Fruit fly (Drosophila melanogaster): ENCODE measurements around the gene CG11590.

Gene CG11590

dm6 chrX:14215834-14216233 is 15.9 kb downstream of the CG11590 start (continued):
- TF ChIP-seq CG6163 (GFP tag; IDR thresholded peaks at IDR 0.05), result peak; percentile 36; the same call in 1 of the 3 replicates
- no peak for TF ChIP-seq Lpt (GFP tag; optimal IDR thresholded peaks at IDR 0.05)
- no peak for TF ChIP-seq CG8632 (GFP tag; optimal IDR thresholded peaks at IDR 0.05)
- no peak for TF ChIP-seq achi (GFP tag; optimal IDR thresholded peaks at IDR 0.05)
- TF ChIP-seq CG11902 (GFP tag; optimal IDR thresholded peaks at IDR 0.05), result no peak
- TF ChIP-seq Hr39 (GFP tag; optimal IDR thresholded peaks at IDR 0.05), result peak; percentile 25
- no peak for TF ChIP-seq CG6854 (GFP tag; optimal IDR thresholded peaks at IDR 0.05)
- peak; percentile 17 for TF ChIP-seq topi (GFP tag; optimal IDR thresholded peaks at IDR 0.05)
- TF ChIP-seq acj6 (GFP tag; optimal IDR thresholded peaks at IDR 0.05), result no peak
- TF ChIP-seq CG6808 (GFP tag; optimal IDR thresholded peaks at IDR 0.05), result no peak
- no peak; the same call in 2 of the 3 replicates for TF ChIP-seq eg (GFP tag; IDR thresholded peaks at IDR 0.05)
- TF ChIP-seq CG3919 (GFP tag; optimal IDR thresholded peaks at IDR 0.05), result no peak
- peak; percentile 66 for TF ChIP-seq Eip78C (GFP tag)
- TF ChIP-seq CG34406 (GFP tag; optimal IDR thresholded peaks at IDR 0.05), result no peak
- TF ChIP-seq CG4318 (GFP tag; optimal IDR thresholded peaks at IDR 0.05), result no peak
- TF ChIP-seq CG9139 (GFP tag; optimal IDR thresholded peaks at IDR 0.05), result no peak
- TF ChIP-seq CG10669 (GFP tag; optimal IDR thresholded peaks at IDR 0.05), result no peak
- no peak for TF ChIP-seq CG11294 (GFP tag; IDR thresholded peaks at IDR 0.05)
- no peak for TF ChIP-seq CG1621 (tag; optimal IDR thresholded peaks at IDR 0.05)
- no peak for TF ChIP-seq dac (GFP tag; optimal IDR thresholded peaks at IDR 0.05)
- TF ChIP-seq CG6792 (GFP tag; optimal IDR thresholded peaks at IDR 0.05), result no peak
- TF ChIP-seq CG8119 (GFP tag; IDR thresholded peaks at IDR 0.05), result no peak
- peak; percentile 42 for TF ChIP-seq fkh (GFP tag; optimal IDR thresholded peaks at IDR 0.05)
- TF ChIP-seq lz (GFP tag; optimal IDR thresholded peaks at IDR 0.05), result peak; percentile 14
- no peak for TF ChIP-seq CG8319 (GFP tag; optimal IDR thresholded peaks at IDR 0.05)
- no peak for TF ChIP-seq OdsH (GFP tag; optimal IDR thresholded peaks at IDR 0.05)
- TF ChIP-seq CG11762 (GFP tag; optimal IDR thresholded peaks at IDR 0.05; ENCODE audit: insufficient read depth), result no peak
- TF ChIP-seq fd85E (GFP tag; optimal IDR thresholded peaks at IDR 0.05), result no peak
- TF ChIP-seq Sox14 (GFP tag; optimal IDR thresholded peaks at IDR 0.05), result no peak
- peak; percentile 38 for TF ChIP-seq Met (GFP tag; optimal IDR thresholded peaks at IDR 0.05)
- TF ChIP-seq Sox15 (GFP tag; optimal IDR thresholded peaks at IDR 0.05), result no peak

DNA sequence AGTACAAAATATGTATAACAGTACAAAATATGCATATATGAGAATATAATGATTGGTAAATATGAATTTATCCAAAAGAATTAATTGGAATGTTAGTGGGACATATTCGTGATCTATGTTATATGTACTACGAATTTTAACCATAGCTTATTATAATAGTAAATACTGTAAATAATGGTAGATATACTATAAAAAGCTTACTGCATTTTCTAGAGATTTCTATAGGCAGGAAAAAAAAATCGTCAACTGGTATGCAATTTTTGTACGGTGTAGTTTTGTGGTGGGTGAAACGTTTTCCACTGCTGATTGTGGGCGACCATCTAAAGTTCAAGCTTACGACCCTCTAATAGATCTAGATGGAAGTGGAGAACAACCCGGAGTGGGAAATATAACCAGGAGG is 16.9 kb downstream of the CG11590 start:
- TF ChIP-seq CG10631 (GFP tag; optimal IDR thresholded peaks at IDR 0.05) (peak; percentile 23), CG15336 (GFP tag; IDR thresholded peaks at IDR 0.05) (no peak), topi (GFP tag; optimal IDR thresholded peaks at IDR 0.05) (no peak), Hr4 (GFP tag; optimal IDR thresholded peaks at IDR 0.05) (no peak), CG10669 (GFP tag; optimal IDR thresholded peaks at IDR 0.05) (no peak), svp (GFP tag) (peak; percentile 61), Eip78C (GFP tag) (peak; percentile 74), CG32006 (GFP tag; optimal IDR thresholded peaks at IDR 0.05) (peak; percentile 43)

DNA sequence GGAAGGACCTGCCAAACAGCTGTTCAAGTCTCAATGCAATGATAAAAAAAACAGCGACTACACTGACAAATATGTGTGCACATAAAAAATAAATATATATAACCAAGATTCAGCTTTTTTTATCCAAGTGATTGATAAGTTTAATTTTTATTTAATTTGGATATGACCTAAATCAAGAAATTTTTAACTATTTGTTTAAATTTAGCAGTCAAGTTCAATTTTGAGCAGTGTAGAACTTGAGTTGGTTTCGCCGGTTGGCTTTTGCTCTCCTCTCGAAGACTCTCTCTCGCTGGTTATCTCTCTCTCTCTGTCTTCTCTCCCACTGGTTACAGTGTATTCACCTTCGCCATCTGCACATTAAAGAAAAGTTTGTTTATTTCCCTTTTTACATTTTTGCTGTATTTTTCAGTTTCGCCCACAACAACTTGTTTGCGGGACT is 18.1 kb downstream of the CG11590 start:
- peak; percentile 94 for TF ChIP-seq Sox15 (GFP tag; optimal IDR thresholded peaks at IDR 0.05)
- TF ChIP-seq Eip78C (GFP tag), result peak; percentile 99
- peak; percentile 96 for TF ChIP-seq CG10669 (GFP tag; optimal IDR thresholded peaks at IDR 0.05)
- peak; percentile 97 for TF ChIP-seq cyc (GFP tag; optimal IDR thresholded peaks at IDR 0.05)
- TF ChIP-seq topi (GFP tag; optimal IDR thresholded peaks at IDR 0.05), result peak; percentile 98
- TF ChIP-seq CG31627 (GFP tag; optimal IDR thresholded peaks at IDR 0.05), result peak; percentile 95
- peak; percentile 87 for TF ChIP-seq Eip93F (GFP tag; optimal IDR thresholded peaks at IDR 0.05)
- TF ChIP-seq Sox102F (GFP tag; optimal IDR thresholded peaks at IDR 0.05), result peak; percentile 93
- peak; percentile 96 for TF ChIP-seq CG7368 (GFP tag; optimal IDR thresholded peaks at IDR 0.05)
- peak; percentile 95 for TF ChIP-seq CG8319 (GFP tag; optimal IDR thresholded peaks at IDR 0.05)
- TF ChIP-seq Sox14 (GFP tag; optimal IDR thresholded peaks at IDR 0.05), result peak; percentile 95
- peak; percentile 44 for TF ChIP-seq fkh (GFP tag; optimal IDR thresholded peaks at IDR 0.05)
- peak; percentile 90 for TF ChIP-seq CG16779 (tag; optimal IDR thresholded peaks at IDR 0.05)
- TF ChIP-seq Hr38 (GFP tag; optimal IDR thresholded peaks at IDR 0.05), result no peak
- peak; percentile 98 for TF ChIP-seq Met (GFP tag; optimal IDR thresholded peaks at IDR 0.05)
- peak; percentile 97 for TF ChIP-seq CG34406 (GFP tag; optimal IDR thresholded peaks at IDR 0.05)
- TF ChIP-seq CG1621 (tag; optimal IDR thresholded peaks at IDR 0.05), result peak; percentile 94
- peak; percentile 98 for TF ChIP-seq Eip75B (GFP tag; optimal IDR thresholded peaks at IDR 0.05)
- peak; percentile 97 for TF ChIP-seq Smox (GFP tag; optimal IDR thresholded peaks at IDR 0.05)
- peak; percentile 93 for TF ChIP-seq fd59A (GFP tag; optimal IDR thresholded peaks at IDR 0.05)
- TF ChIP-seq CG10631 (GFP tag; optimal IDR thresholded peaks at IDR 0.05), result peak; percentile 97
- peak; percentile 97 for TF ChIP-seq CG6854 (GFP tag; optimal IDR thresholded peaks at IDR 0.05)
- peak; percentile 97 for TF ChIP-seq CG6808 (GFP tag; optimal IDR thresholded peaks at IDR 0.05)
- peak; percentile 97 for TF ChIP-seq dsx (GFP tag; optimal IDR thresholded peaks at IDR 0.05; ENCODE audit: poor library complexity, severe bottlenecking)
- TF ChIP-seq Lpt (GFP tag; optimal IDR thresholded peaks at IDR 0.05), result peak; percentile 96
- TF ChIP-seq CG3919 (GFP tag; optimal IDR thresholded peaks at IDR 0.05), result peak; percentile 97
- peak; percentile 98 for TF ChIP-seq esn (GFP tag; optimal IDR thresholded peaks at IDR 0.05)
- peak; percentile 96 for TF ChIP-seq CG9139 (GFP tag; optimal IDR thresholded peaks at IDR 0.05)

Data from whole organism, prepupa.